Fruit fly (Drosophila melanogaster): ENCODE measurements around the gene CG44261.

The CG44261 gene

DNA sequence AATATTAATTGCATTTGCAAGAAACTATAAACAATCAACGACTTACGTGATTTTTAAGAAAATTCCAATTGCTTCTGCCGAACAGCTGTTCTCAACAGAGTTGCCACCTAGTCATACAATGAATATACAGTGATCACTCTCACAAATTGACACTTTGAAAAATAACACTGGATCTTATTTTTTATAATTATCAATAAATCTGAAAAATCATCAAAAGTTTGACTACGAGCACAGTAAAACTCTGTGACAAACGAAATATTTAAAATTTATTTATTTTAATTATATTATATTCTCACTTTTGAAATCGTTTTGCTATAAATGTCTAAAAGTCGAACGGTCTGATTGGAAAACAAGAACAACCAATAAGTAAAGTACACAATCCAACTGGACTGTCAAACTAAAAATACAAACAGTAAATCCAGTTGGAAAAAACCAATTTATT, 8.0 kb downstream of the CG44261 start, which contains the start of gene CG34117:
TSS of gene CG34117 (minus strand) at position 103 of the 442 bp plus-strand sequence.
- TF ChIP-seq CG12605 (GFP tag; IDR thresholded peaks at IDR 0.05) (peak; percentile 55), CG13204 (GFP tag; optimal IDR thresholded peaks at IDR 0.05) (no peak), Snoo (tag; optimal IDR thresholded peaks at IDR 0.05) (peak; percentile 66), gl (tag; optimal IDR thresholded peaks at IDR 0.05) (peak; percentile 10), Pif1B (GFP tag; optimal IDR thresholded peaks at IDR 0.05) (peak; percentile 24), CG34367 (tag; optimal IDR thresholded peaks at IDR 0.05) (peak; percentile 54), Pif1A (GFP tag; optimal IDR thresholded peaks at IDR 0.05) (peak; percentile 69), CG14655 (GFP tag; optimal IDR thresholded peaks at IDR 0.05) (peak; percentile 56), rn (GFP tag; IDR thresholded peaks at IDR 0.05) (no peak), Ets98B (GFP tag; IDR thresholded peaks at IDR 0.05) (peak; percentile 79), CG9948 (tag; optimal IDR thresholded peaks at IDR 0.05) (peak; percentile 58), CG8301 (tag; optimal IDR thresholded peaks at IDR 0.05) (peak; percentile 51), CG32121 (GFP tag; IDR thresholded peaks at IDR 0.05) (peak; percentile 77), CG17806 (tag; optimal IDR thresholded peaks at IDR 0.05) (peak; percentile 71), CG4496 (GFP tag; IDR thresholded peaks at IDR 0.05) (peak; percentile 80), CG10348 (GFP tag; IDR thresholded peaks at IDR 0.05) (no peak), CG8159 (tag; optimal IDR thresholded peaks at IDR 0.05) (peak; percentile 71), D1 (tag; optimal IDR thresholded peaks at IDR 0.05) (no peak), fd96Ca (GFP tag; IDR thresholded peaks at IDR 0.05) (no peak), CG15710 (tag; optimal IDR thresholded peaks at IDR 0.05) (peak; percentile 63)

DNA sequence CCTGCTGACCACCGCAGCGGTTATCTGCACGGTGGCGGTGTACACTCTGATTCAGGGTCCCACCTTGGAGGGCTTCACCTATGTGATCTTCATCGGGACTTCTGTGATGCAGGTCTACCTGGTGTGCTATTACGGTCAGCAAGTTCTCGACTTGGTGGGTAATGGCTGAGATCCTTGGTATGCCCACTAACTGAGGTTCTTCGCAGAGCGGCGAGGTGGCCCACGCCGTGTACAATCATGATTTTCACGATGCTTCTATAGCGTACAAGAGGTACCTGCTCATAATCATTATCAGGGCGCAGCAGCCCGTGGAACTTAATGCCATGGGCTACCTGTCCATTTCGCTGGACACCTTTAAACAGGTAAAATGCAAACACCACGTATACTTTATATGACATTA, 8.9 kb downstream of the CG44261 start:
- no peak for TF ChIP-seq CG12605 (GFP tag; IDR thresholded peaks at IDR 0.05)
- TF ChIP-seq CG13204 (GFP tag; optimal IDR thresholded peaks at IDR 0.05), result no peak
- TF ChIP-seq CG8159 (tag; optimal IDR thresholded peaks at IDR 0.05), result no peak
- TF ChIP-seq CG9948 (tag; optimal IDR thresholded peaks at IDR 0.05), result no peak
- TF ChIP-seq Pif1B (GFP tag; optimal IDR thresholded peaks at IDR 0.05), result no peak
- TF ChIP-seq CG4496 (GFP tag; IDR thresholded peaks at IDR 0.05), result no peak
- no peak for TF ChIP-seq Ets98B (GFP tag; IDR thresholded peaks at IDR 0.05)
- no peak for TF ChIP-seq CG14655 (GFP tag; optimal IDR thresholded peaks at IDR 0.05)
- TF ChIP-seq CG15710 (tag; optimal IDR thresholded peaks at IDR 0.05), result no peak
- TF ChIP-seq rn (GFP tag; IDR thresholded peaks at IDR 0.05), result no peak
- no peak for TF ChIP-seq EcR (GFP tag; optimal IDR thresholded peaks at IDR 0.05)
- no peak for TF ChIP-seq fd96Ca (GFP tag; IDR thresholded peaks at IDR 0.05)
- TF ChIP-seq gl (tag; optimal IDR thresholded peaks at IDR 0.05), result no peak
- TF ChIP-seq D1 (tag; optimal IDR thresholded peaks at IDR 0.05), result no peak

DNA sequence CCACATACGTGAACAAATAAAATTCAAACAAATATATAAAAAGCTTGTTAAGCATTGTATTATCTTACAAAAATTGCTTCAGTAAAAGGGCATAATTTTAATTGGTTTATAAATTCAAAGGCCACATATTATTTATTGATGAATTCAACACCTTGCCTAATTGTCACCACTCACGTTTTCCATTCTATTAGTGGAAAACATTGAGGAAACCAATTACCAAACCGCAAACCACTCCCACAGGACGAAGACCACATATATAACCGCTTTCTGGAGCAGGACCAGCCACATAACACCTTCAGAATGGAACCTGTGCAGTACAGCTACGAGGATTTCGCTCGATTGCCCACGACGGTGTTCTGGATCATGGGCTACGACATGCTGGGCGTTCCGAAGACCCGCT, 10.1 kb downstream of the CG44261 start, which contains the start of gene Or85f:
TSS of gene Or85f (plus strand) at position 301 of the 400 bp plus-strand sequence.
- no peak for TF ChIP-seq CG8301 (tag; optimal IDR thresholded peaks at IDR 0.05)
- no peak for TF ChIP-seq fd96Ca (GFP tag; IDR thresholded peaks at IDR 0.05)
- TF ChIP-seq CG9948 (tag; optimal IDR thresholded peaks at IDR 0.05), result no peak
- no peak for TF ChIP-seq Pif1A (GFP tag; optimal IDR thresholded peaks at IDR 0.05)
- no peak for TF ChIP-seq CG14655 (GFP tag; optimal IDR thresholded peaks at IDR 0.05)
- no peak for TF ChIP-seq CG13204 (GFP tag; optimal IDR thresholded peaks at IDR 0.05)
- TF ChIP-seq CG32121 (GFP tag; IDR thresholded peaks at IDR 0.05), result no peak
- no peak for TF ChIP-seq CG4496 (GFP tag; IDR thresholded peaks at IDR 0.05)
- TF ChIP-seq CG12605 (GFP tag; IDR thresholded peaks at IDR 0.05), result no peak
- no peak for TF ChIP-seq CG17806 (tag; optimal IDR thresholded peaks at IDR 0.05)
- no peak for TF ChIP-seq CG34367 (tag; optimal IDR thresholded peaks at IDR 0.05)
- no peak for TF ChIP-seq gl (tag; optimal IDR thresholded peaks at IDR 0.05)
- TF ChIP-seq D1 (tag; optimal IDR thresholded peaks at IDR 0.05), result no peak
- TF ChIP-seq Pif1B (GFP tag; optimal IDR thresholded peaks at IDR 0.05), result no peak
- no peak for TF ChIP-seq Ets98B (GFP tag; IDR thresholded peaks at IDR 0.05)

DNA sequence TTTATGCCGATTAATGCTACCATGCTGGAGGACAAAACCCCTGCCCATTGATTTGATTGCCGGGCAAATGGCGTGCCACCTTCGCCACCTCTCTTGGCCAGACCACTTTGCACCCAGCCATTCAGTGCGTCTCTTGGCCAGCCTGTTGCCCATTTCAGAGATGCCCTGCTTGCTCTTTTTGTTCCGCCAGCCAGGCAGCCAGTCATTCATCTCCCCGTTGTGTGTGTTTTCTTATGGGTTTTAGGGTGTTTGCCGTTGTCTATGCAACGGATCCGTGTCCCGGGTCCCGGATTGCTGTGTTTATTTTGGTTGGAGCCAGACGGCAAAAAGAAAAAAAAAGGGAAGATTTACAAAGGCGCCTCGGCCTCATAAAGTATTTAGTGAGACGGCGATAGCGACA, 12.0 kb downstream of the CG44261 start:
- no peak for TF ChIP-seq Pif1A (GFP tag; optimal IDR thresholded peaks at IDR 0.05)
- no peak for TF ChIP-seq CG10348 (GFP tag; IDR thresholded peaks at IDR 0.05)
- no peak for TF ChIP-seq gl (tag; optimal IDR thresholded peaks at IDR 0.05)
- TF ChIP-seq CG32121 (GFP tag; IDR thresholded peaks at IDR 0.05), result no peak
- no peak for TF ChIP-seq CG14655 (GFP tag; optimal IDR thresholded peaks at IDR 0.05)
- TF ChIP-seq rn (GFP tag; IDR thresholded peaks at IDR 0.05), result no peak
- TF ChIP-seq CG12605 (GFP tag; IDR thresholded peaks at IDR 0.05), result no peak
- no peak for TF ChIP-seq Pif1B (GFP tag; optimal IDR thresholded peaks at IDR 0.05)
- no peak for TF ChIP-seq Snoo (tag; optimal IDR thresholded peaks at IDR 0.05)
- TF ChIP-seq CG8301 (tag; optimal IDR thresholded peaks at IDR 0.05), result no peak
- TF ChIP-seq CG34367 (tag; optimal IDR thresholded peaks at IDR 0.05), result no peak
- no peak for TF ChIP-seq CG15710 (tag; optimal IDR thresholded peaks at IDR 0.05)
- TF ChIP-seq CG9948 (tag; optimal IDR thresholded peaks at IDR 0.05), result no peak
- no peak for TF ChIP-seq CG4496 (GFP tag; IDR thresholded peaks at IDR 0.05)
- no peak for TF ChIP-seq CG13204 (GFP tag; optimal IDR thresholded peaks at IDR 0.05)
- no peak for TF ChIP-seq EcR (GFP tag; optimal IDR thresholded peaks at IDR 0.05)
- no peak for TF ChIP-seq fd96Ca (GFP tag; IDR thresholded peaks at IDR 0.05)
- TF ChIP-seq CG17806 (tag; optimal IDR thresholded peaks at IDR 0.05), result no peak
- TF ChIP-seq CG8159 (tag; optimal IDR thresholded peaks at IDR 0.05), result no peak
- TF ChIP-seq D1 (tag; optimal IDR thresholded peaks at IDR 0.05), result no peak

DNA sequence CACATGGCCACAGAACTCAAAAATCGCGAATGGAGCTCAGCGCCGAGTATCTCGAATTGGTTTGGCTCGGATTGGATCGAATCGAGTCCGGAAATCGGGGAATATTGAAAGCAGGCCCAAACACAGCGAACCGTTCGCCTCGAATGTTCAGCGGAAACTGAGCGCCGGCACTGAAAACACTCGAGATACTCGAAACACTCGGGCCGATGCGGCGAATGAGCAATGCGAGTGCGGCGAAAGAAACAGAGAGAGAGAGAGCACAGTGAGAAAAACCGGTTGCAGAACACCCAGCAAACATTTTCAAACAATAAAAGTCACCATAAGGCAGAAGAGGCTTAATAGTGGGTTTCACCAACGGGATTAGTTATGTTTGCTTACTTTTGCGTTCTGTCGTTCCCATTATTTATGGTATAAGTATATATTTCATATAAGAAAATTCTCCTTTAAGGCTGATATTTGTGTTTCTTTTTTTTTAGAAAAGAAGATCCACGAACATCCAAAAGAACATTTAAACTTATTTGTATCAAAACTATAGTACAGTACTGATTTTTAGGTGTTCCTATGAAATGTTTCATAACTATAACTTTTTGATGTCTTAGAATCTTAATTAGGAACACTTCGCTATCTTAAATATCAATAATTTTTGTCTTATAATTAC, 13.5 kb downstream of the CG44261 start, which contains the start of gene FER:
TSS of gene FER (minus strand) at position 162 of the 658 bp plus-strand sequence.
- TF ChIP-seq CG14655 (GFP tag; optimal IDR thresholded peaks at IDR 0.05), result no peak
- peak; percentile 2 for TF ChIP-seq CG34367 (tag; optimal IDR thresholded peaks at IDR 0.05)
- TF ChIP-seq rn (GFP tag; IDR thresholded peaks at IDR 0.05), result no peak
- peak; percentile 47 for TF ChIP-seq Pif1A (GFP tag; optimal IDR thresholded peaks at IDR 0.05)
- no peak for TF ChIP-seq CG10348 (GFP tag; IDR thresholded peaks at IDR 0.05)
- TF ChIP-seq CG15710 (tag; optimal IDR thresholded peaks at IDR 0.05), result peak; percentile 11
- TF ChIP-seq Ets98B (GFP tag; IDR thresholded peaks at IDR 0.05), result peak; percentile 47; the same call in 1 of the 2 replicates
- TF ChIP-seq D1 (tag; optimal IDR thresholded peaks at IDR 0.05), result no peak
- TF ChIP-seq CG9948 (tag; optimal IDR thresholded peaks at IDR 0.05), result no peak
- peak; percentile 22 for TF ChIP-seq CG17806 (tag; optimal IDR thresholded peaks at IDR 0.05)
- TF ChIP-seq EcR (GFP tag; optimal IDR thresholded peaks at IDR 0.05), result peak; percentile 41
- TF ChIP-seq fd96Ca (GFP tag; IDR thresholded peaks at IDR 0.05), result peak; percentile 37; the same call in 1 of the 3 replicates
- no peak for TF ChIP-seq CG8159 (tag; optimal IDR thresholded peaks at IDR 0.05)
- peak; percentile 69 for TF ChIP-seq CG12605 (GFP tag; IDR thresholded peaks at IDR 0.05)
- no peak for TF ChIP-seq Snoo (tag; optimal IDR thresholded peaks at IDR 0.05)
- TF ChIP-seq CG32121 (GFP tag; IDR thresholded peaks at IDR 0.05), result peak; percentile 52
- TF ChIP-seq CG8301 (tag; optimal IDR thresholded peaks at IDR 0.05), result no peak
- peak; percentile 31 for TF ChIP-seq CG13204 (GFP tag; optimal IDR thresholded peaks at IDR 0.05)
- TF ChIP-seq gl (tag; optimal IDR thresholded peaks at IDR 0.05), result peak; percentile 17
- TF ChIP-seq CG4496 (GFP tag; IDR thresholded peaks at IDR 0.05), result peak; percentile 78; the same call in 2 of the 3 replicates
- TF ChIP-seq Pif1B (GFP tag; optimal IDR thresholded peaks at IDR 0.05), result peak; percentile 70

Data from whole organism, pupa.